Fruit fly (Drosophila melanogaster) whole organism, embryonic: ENCODE measurements around the gene CG9582.

ENCODE experiments used
- CG10321 ChIP-seq: fragments of 200-800 bp; sonication (Bioruptor generic); IDR thresholded peaks from 2 replicates; pipeline ENCODE4 v1.3.6; 2022; ENCODE audit warnings: missing biosample characterization, missing genetic modification characterization
- CG12219 ChIP-seq: fragments of 200-800 bp; sonication (Bioruptor generic); optimal IDR thresholded peaks from 3 replicates; lab custom pipeline; 2018; ENCODE audit warnings: missing biosample characterization, mild to moderate bottlenecking, missing genetic modification characterization
- CG14441 ChIP-seq: fragments of 200-800 bp; sonication (Bioruptor generic); IDR thresholded peaks from 2 replicates; pipeline ENCODE4 v1.3.6; 2022; ENCODE audit warnings: missing biosample characterization, missing genetic modification characterization
- CG15269 ChIP-seq: fragments of 200-800 bp; sonication (Bioruptor generic); optimal IDR thresholded peaks from 2 replicates; lab custom pipeline; 2018; ENCODE audit warnings: missing biosample characterization, mild to moderate bottlenecking, missing genetic modification characterization, moderate library complexity
- CG1603 ChIP-seq: fragments of 200-800 bp; sonication (Bioruptor generic); optimal IDR thresholded peaks from 2 replicates; lab custom pipeline; 2019; ENCODE audit warnings: missing biosample characterization, mild to moderate bottlenecking, missing genetic modification characterization, moderate library complexity
- CG16779 ChIP-seq: fragments of 200-800 bp; sonication (Bioruptor generic); IDR thresholded peaks from 2 replicates; pipeline ENCODE4 v1.3.6; 2022; ENCODE audit warnings: missing biosample characterization, missing genetic modification characterization
- CG18599 ChIP-seq: fragments of 200-800 bp; sonication (Bioruptor generic); optimal IDR thresholded peaks from 3 replicates; lab custom pipeline; 2017; ENCODE audit warnings: missing biosample characterization, missing genetic modification characterization, mild to moderate bottlenecking, moderate library complexity, missing genetic modification reagents
- CG18764 ChIP-seq: fragments of 200-800 bp; sonication (Bioruptor generic); optimal IDR thresholded peaks from 3 replicates; lab custom pipeline; 2016; ENCODE audit warnings: missing biosample characterization, missing genetic modification characterization
- CG32772 ChIP-seq: fragments of 200-800 bp; sonication (Bioruptor generic); IDR thresholded peaks from 2 replicates; pipeline ENCODE4 v1.3.6; 2022; ENCODE audit warnings: missing biosample characterization, missing genetic modification characterization
- CG3281 ChIP-seq: fragments of 200-800 bp; sonication (Bioruptor generic); optimal IDR thresholded peaks from 3 replicates; lab custom pipeline; 2017; ENCODE audit warnings: missing biosample characterization, mild to moderate bottlenecking, missing genetic modification characterization
- CG34376 ChIP-seq: fragments of 200-800 bp; sonication (Bioruptor generic); optimal IDR thresholded peaks from 2 replicates; lab custom pipeline; 2018; ENCODE audit warnings: missing biosample characterization, mild to moderate bottlenecking, missing genetic modification characterization
- CG4730 ChIP-seq: fragments of 200-800 bp; sonication (Bioruptor generic); IDR thresholded peaks from 2 replicates; pipeline ENCODE4 v1.3.6; 2022; ENCODE audit warnings: missing biosample characterization, missing genetic modification characterization
- CG5180 ChIP-seq: fragments of 200-800 bp; sonication (Bioruptor generic); optimal IDR thresholded peaks from 3 replicates; lab custom pipeline; 2017; ENCODE audit warnings: missing biosample characterization, missing genetic modification characterization, mild to moderate bottlenecking, moderate library complexity, missing genetic modification reagents
- CG7839 ChIP-seq: fragments of 200-800 bp; sonication (Bioruptor generic); optimal IDR thresholded peaks from 3 replicates; lab custom pipeline; 2018; ENCODE audit warnings: missing biosample characterization, mild to moderate bottlenecking, missing genetic modification characterization, moderate library complexity
- CG9932 ChIP-seq: fragments of 200-800 bp; sonication (Bioruptor generic); IDR thresholded peaks from 2 replicates; pipeline ENCODE4 v1.3.6; 2022; ENCODE audit warnings: missing biosample characterization, missing genetic modification characterization
- CkIIα-i1 ChIP-seq: fragments of 200-800 bp; sonication (Bioruptor generic); IDR thresholded peaks from 2 replicates; pipeline ENCODE4 v1.3.6; 2022; ENCODE audit warnings: missing biosample characterization, missing genetic modification characterization
- Deaf1 ChIP-seq: fragments of 200-800 bp; optimal IDR thresholded peaks from 3 replicates; lab custom pipeline; 2019; ENCODE audit warnings: missing biosample characterization, mild to moderate bottlenecking, missing genetic modification characterization, moderate library complexity
- Ets65A ChIP-seq: fragments of 200-800 bp; sonication (Bioruptor generic); peaks from one replicate; lab custom pipeline; 2016; ENCODE audit warnings: missing biosample characterization, missing genetic modification characterization
- GATAe ChIP-seq: fragments of 200-800 bp; sonication (Bioruptor generic); conservative IDR thresholded peaks from 2 replicates; pipeline ENCODE4 v1.3.6; 2022; ENCODE audit warnings: missing biosample characterization, missing genetic modification characterization
- Gsc ChIP-seq: fragments of 200-800 bp; sonication (Bioruptor generic); IDR thresholded peaks from 2 replicates; pipeline ENCODE4 v1.3.6; 2022; ENCODE audit warnings: missing biosample characterization, missing genetic modification characterization
- Hr51 ChIP-seq, 2 experiments: fragments of 200-800 bp; sonication (Bioruptor generic); optimal IDR thresholded peaks; 2 replicates in 1 of 2; 3 replicates in 1 of 2; lab custom pipeline; 2016 to 2018; ENCODE audit warnings: missing biosample characterization in 2 of 2, missing genetic modification characterization in 2 of 2, mild to moderate bottlenecking in 1 of 2, moderate library complexity in 1 of 2
- Hsf ChIP-seq: fragments of 200-800 bp; sonication (Bioruptor generic); optimal IDR thresholded peaks from 3 replicates; lab custom pipeline; 2016; ENCODE audit warnings: missing biosample characterization, missing genetic modification characterization
- MTF-1 ChIP-seq: fragments of 200-800 bp; sonication (Bioruptor generic); optimal IDR thresholded peaks from 2 replicates; lab custom pipeline; 2018; ENCODE audit warnings: missing biosample characterization, mild to moderate bottlenecking, missing genetic modification characterization, borderline replicate concordance
- ase ChIP-seq: fragments of 200-800 bp; sonication (Bioruptor generic); IDR thresholded peaks from 3 replicates; pipeline ENCODE4 v1.3.6; 2022; ENCODE audit warnings: missing biosample characterization, missing genetic modification characterization
- cad ChIP-seq: fragments of >200 bp; optimal IDR thresholded peaks from 2 replicates; lab custom pipeline; 2017; ENCODE audit warnings: missing biosample characterization, missing genetic modification characterization
- chinmo ChIP-seq: fragments of 200-800 bp; sonication (Bioruptor generic); IDR thresholded peaks from 4 replicates; pipeline ENCODE4 v1.3.6; 2022; ENCODE audit warnings: missing biosample characterization, missing genetic modification characterization; ENCODE audit not compliant: partially characterized antibody
- exex ChIP-seq: fragments of 200-800 bp; sonication (Bioruptor generic); optimal IDR thresholded peaks from 4 replicates; lab custom pipeline; 2018; ENCODE audit warnings: missing biosample characterization, mild to moderate bottlenecking, missing genetic modification characterization, moderate library complexity
- fd96Cb ChIP-seq: fragments of 200-800 bp; sonication (Bioruptor generic); optimal IDR thresholded peaks from 2 replicates; lab custom pipeline; 2018; ENCODE audit warnings: missing biosample characterization, mild to moderate bottlenecking, missing genetic modification characterization, moderate library complexity
- gem ChIP-seq: fragments of 200-800 bp; sonication (Bioruptor generic); optimal IDR thresholded peaks from 2 replicates; lab custom pipeline; 2019; ENCODE audit warnings: missing biosample characterization, mild to moderate bottlenecking, missing genetic modification characterization, moderate library complexity
- grau ChIP-seq: fragments of 200-800 bp; optimal IDR thresholded peaks from 3 replicates; lab custom pipeline; 2019; ENCODE audit warnings: missing biosample characterization, mild to moderate bottlenecking, missing genetic modification characterization, moderate library complexity
- grn ChIP-seq: fragments of 200-800 bp; sonication (Bioruptor generic); optimal IDR thresholded peaks from 3 replicates; lab custom pipeline; 2017; ENCODE audit warnings: missing biosample characterization, missing genetic modification characterization
- gsb-n ChIP-seq: fragments of 200-800 bp; sonication (Bioruptor generic); optimal IDR thresholded peaks from 3 replicates; lab custom pipeline; 2018; ENCODE audit warnings: missing biosample characterization, mild to moderate bottlenecking, missing genetic modification characterization
- jumu ChIP-seq: fragments of 200-800 bp; sonication (Bioruptor generic); optimal IDR thresholded peaks from 3 replicates; lab custom pipeline; 2016; ENCODE audit warnings: missing biosample characterization, missing genetic modification characterization
- lab ChIP-seq: fragments of 200-800 bp; sonication (Bioruptor generic); optimal IDR thresholded peaks from 3 replicates; lab custom pipeline; 2017; ENCODE audit warnings: missing biosample characterization, missing genetic modification characterization, mild to moderate bottlenecking, moderate library complexity, missing genetic modification reagents
- mirr ChIP-seq: fragments of 200-800 bp; sonication (Bioruptor generic); optimal IDR thresholded peaks from 3 replicates; lab custom pipeline; 2018; ENCODE audit warnings: missing biosample characterization, mild to moderate bottlenecking, missing genetic modification characterization
- psq ChIP-seq: fragments of 200-800 bp; sonication (Bioruptor generic); optimal IDR thresholded peaks from 2 replicates; lab custom pipeline; 2017; ENCODE audit warnings: missing biosample characterization, missing genetic modification characterization
- ranshi ChIP-seq: fragments of 200-800 bp; sonication (Bioruptor generic); IDR thresholded peaks from 2 replicates; pipeline ENCODE4 v1.3.6; 2022; ENCODE audit warnings: missing biosample characterization, missing genetic modification characterization
- row ChIP-seq: fragments of 200-800 bp; sonication (Bioruptor generic); IDR thresholded peaks from 3 replicates; pipeline ENCODE4 v1.3.6; 2022; ENCODE audit warnings: missing biosample characterization, missing genetic modification characterization
- sisA ChIP-seq: fragments of 200-800 bp; sonication (Bioruptor generic); IDR thresholded peaks from 2 replicates; pipeline ENCODE4 v1.3.6; 2022; ENCODE audit warnings: missing biosample characterization, missing genetic modification characterization
- sqz ChIP-seq: fragments of 200-800 bp; sonication (Bioruptor generic); optimal IDR thresholded peaks from 3 replicates; lab custom pipeline; 2018; ENCODE audit warnings: missing biosample characterization, mild to moderate bottlenecking, missing genetic modification characterization
- stwl ChIP-seq: fragments of 200-800 bp; sonication (Bioruptor generic); optimal IDR thresholded peaks from 3 replicates; lab custom pipeline; 2018; ENCODE audit warnings: missing biosample characterization, mild to moderate bottlenecking, missing genetic modification characterization, moderate library complexity
- sug ChIP-seq: fragments of 200-800 bp; optimal IDR thresholded peaks from 2 replicates; lab custom pipeline; 2019; ENCODE audit warnings: missing biosample characterization, mild to moderate bottlenecking, missing genetic modification characterization, moderate library complexity
- vfl ChIP-seq: fragments of 200-800 bp; sonication (Bioruptor generic); optimal IDR thresholded peaks from 2 replicates; lab custom pipeline; 2016; ENCODE audit warnings: missing biosample characterization, missing genetic modification characterization

The CG9582 gene

dm6 chr2L:9026157-9026556 lies 5.5 kb downstream of the CG9582 start:
- TF ChIP-seq Ets65A (GFP tag; lab: Kevin White, UChicago), result peak; percentile 91
- no peak for TF ChIP-seq CG1603 (tag; lab: Kevin White, UChicago)

DNA sequence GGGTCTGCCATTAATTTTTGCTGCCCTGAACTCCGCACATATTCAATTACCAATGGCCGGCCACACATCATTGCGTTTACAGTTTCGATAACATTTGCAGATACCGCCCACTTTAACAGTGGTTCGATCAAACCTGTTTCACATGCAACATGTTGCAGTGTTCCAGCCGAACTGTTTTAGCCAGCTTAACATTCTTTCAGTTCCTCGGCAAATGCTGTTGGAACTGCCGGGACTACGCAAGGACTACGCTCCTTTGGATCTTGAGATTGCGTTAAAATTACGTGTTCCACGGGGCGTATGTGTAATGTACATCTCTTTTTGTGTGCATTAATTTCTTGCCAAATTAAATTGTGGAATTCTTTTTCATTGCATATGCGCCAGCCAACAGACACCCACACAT lies 12.2 kb downstream of the CG9582 start:
- TF ChIP-seq CG18764 (no peak), CkIIα-i1 (GFP tag; lab: Robert Waterston, UW) (no peak), CG5180 (GFP tag; lab: Kevin White, UChicago) (peak; percentile 96), Hsf (GFP tag; lab: Kevin White, UChicago) (no peak), stwl (tag; lab: Kevin White, UChicago) (peak; percentile 10), CG10321 (GFP tag; lab: Robert Waterston, UW) (no peak), Deaf1 (tag; lab: Kevin White, UChicago) (peak; percentile 67), fd96Cb (tag; lab: Kevin White, UChicago) (no peak), chinmo (GFP tag; lab: Robert Waterston, UW) (0 out of 4 replicates have a peak, but pooled peaks have one; percentile 10)

- TF ChIP-seq gsb-n (tag; lab: Kevin White, UChicago) (no peak), exex (tag; lab: Kevin White, UChicago) (peak; percentile 75), stwl (tag; lab: Kevin White, UChicago) (peak; percentile 22)
Measured at dm6 chr2L:9013968-9014367, 17.7 kb downstream of the CG9582 start, which contains the start of gene Rcd-1r. Gene Rcd-1r, minus strand, starts transcription at chr2L:9014068.

dm6 chr2L:9011543-9012238 lies 19.9 kb downstream of the CG9582 start, which contains the start of gene CG13102:
Gene CG13102, plus strand, starts transcription at chr2L:9012188.
- TF ChIP-seq gem (tag; lab: Kevin White, UChicago), result no peak
- no peak for TF ChIP-seq CG16779
- TF ChIP-seq CG14441, result no peak
- peak; percentile 29 for TF ChIP-seq mirr (GFP tag; lab: Kevin White, UChicago)
- no peak for TF ChIP-seq psq (GFP tag; lab: Kevin White, UChicago)
- TF ChIP-seq sug (tag; lab: Kevin White, UChicago), result peak; percentile 56
- TF ChIP-seq grau (tag; lab: Kevin White, UChicago), result peak; percentile 28
- TF ChIP-seq lab, result peak; percentile 5
- peak; percentile 21 for TF ChIP-seq CG3281
- TF ChIP-seq CG9932 (GFP tag; lab: Robert Waterston, UW), result no peak
- no peak for TF ChIP-seq stwl (tag; lab: Kevin White, UChicago)
- TF ChIP-seq CG18599, result peak; percentile 42
- TF ChIP-seq MTF-1, result no peak
- peak; percentile 63; the same call in 2 of the 3 replicates for TF ChIP-seq row (GFP tag; lab: Robert Waterston, UW)
- no peak for TF ChIP-seq Gsc (GFP tag; lab: Robert Waterston, UW)
- TF ChIP-seq GATAe (GFP tag; lab: Robert Waterston, UW), result peak; percentile 59; the same call in 1 of the 2 replicates
- no peak for TF ChIP-seq ase (GFP tag; lab: Robert Waterston, UW)
- TF ChIP-seq exex (tag; lab: Kevin White, UChicago), result peak; percentile 92
- no peak for TF ChIP-seq sisA (GFP tag; lab: Robert Waterston, UW)
- no peak for TF ChIP-seq sqz (GFP tag; lab: Kevin White, UChicago)
- peak; percentile 40 for TF ChIP-seq CG34376 (GFP tag; lab: Kevin White, UChicago)
- peak in 1 of 2 experiments; percentile 45 for TF ChIP-seq Hr51 (GFP tag; optimal IDR thresholded peaks at IDR 0.05; lab: Kevin White, UChicago)
- no peak for TF ChIP-seq CG12219 (GFP tag; lab: Kevin White, UChicago)
- peak; percentile 61 for TF ChIP-seq grn (GFP tag; lab: Kevin White, UChicago)
- TF ChIP-seq CG4730 (GFP tag; lab: Robert Waterston, UW), result no peak
- TF ChIP-seq vfl (GFP tag; lab: Kevin White, UChicago), result no peak
- no peak for TF ChIP-seq cad (GFP tag; lab: Kevin White, UChicago)
- TF ChIP-seq CG15269 (tag; lab: Kevin White, UChicago), result peak; percentile 13
- 0 out of 2 replicates have a peak, but pooled peaks have one; percentile 21 for TF ChIP-seq ranshi
- no peak for TF ChIP-seq CG32772 (GFP tag; lab: Robert Waterston, UW)
- no peak for TF ChIP-seq jumu (GFP tag; lab: Kevin White, UChicago)
- TF ChIP-seq CG7839, result no peak
